Fruit fly (Drosophila melanogaster): ENCODE results near the gene CBP.

The CBP gene

DNA sequence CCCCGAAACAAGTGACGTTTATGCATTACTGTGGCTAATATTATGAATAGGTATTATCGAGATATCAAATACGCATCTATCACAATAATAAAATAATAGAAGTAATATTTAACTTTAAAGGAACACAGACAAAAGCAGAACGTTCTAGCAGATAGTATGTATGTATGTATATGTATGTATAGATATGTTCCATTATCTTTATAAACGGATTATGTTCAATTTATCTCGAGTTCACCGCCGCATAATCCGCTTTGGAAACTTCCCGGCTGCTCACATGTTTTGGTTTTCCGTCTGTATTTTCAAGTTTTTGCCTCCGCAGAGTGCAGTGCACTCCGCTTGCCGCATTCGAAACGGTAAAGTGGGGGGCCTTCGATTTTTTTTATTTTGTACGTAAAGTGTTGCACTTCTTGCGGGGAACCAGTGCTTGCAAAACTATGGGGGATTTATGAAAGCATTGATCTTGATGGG is 1.6 kb upstream of the CBP start:
- TF ChIP-seq sage (GFP tag; optimal IDR thresholded peaks at IDR 0.05) = peak; percentile 46
- no peak for TF ChIP-seq Myc (optimal IDR thresholded peaks at IDR 0.05)
- no peak for TF ChIP-seq CrebA (GFP tag; optimal IDR thresholded peaks at IDR 0.05; ENCODE audit: borderline replicate concordance)
- TF ChIP-seq pan (optimal IDR thresholded peaks at IDR 0.05) = no peak
- no peak for TF ChIP-seq CG32264 (GFP tag; optimal IDR thresholded peaks at IDR 0.05)
- peak; percentile 78 for TF ChIP-seq h (GFP tag; optimal IDR thresholded peaks at IDR 0.05)
- no peak for TF ChIP-seq dl (GFP tag; optimal IDR thresholded peaks at IDR 0.05; ENCODE audit: insufficient read depth in 1 of 2, partially characterized antibody in 2 of 2)
- peak; percentile 3 for TF ChIP-seq Jra (GFP tag; optimal IDR thresholded peaks at IDR 0.05)
- peak; percentile 3 for TF ChIP-seq Hnf4 (GFP tag; optimal IDR thresholded peaks at IDR 0.05)
- TF ChIP-seq foxo (GFP tag; optimal IDR thresholded peaks at IDR 0.05) = peak in 1 of 2 experiments; percentile 89
- peak; percentile 41 for TF ChIP-seq CG9705 (GFP tag; optimal IDR thresholded peaks at IDR 0.05)
- no peak for TF ChIP-seq lola (GFP tag; optimal IDR thresholded peaks at IDR 0.05)
- TF ChIP-seq fru (GFP tag; optimal IDR thresholded peaks at IDR 0.05) = peak; percentile 93
- TF ChIP-seq tai (GFP tag; optimal IDR thresholded peaks at IDR 0.05) = no peak
- TF ChIP-seq OdsH (GFP tag; optimal IDR thresholded peaks at IDR 0.05) = peak; percentile 69
- no peak for TF ChIP-seq Mio (GFP tag; optimal IDR thresholded peaks at IDR 0.05)
- TF ChIP-seq Hr78 (GFP tag; optimal IDR thresholded peaks at IDR 0.05) = no peak
- TF ChIP-seq Sp1 (GFP tag; optimal IDR thresholded peaks at IDR 0.05) = peak; percentile 81
- TF ChIP-seq rgr (GFP tag; optimal IDR thresholded peaks at IDR 0.05) = peak; percentile 60
- TF ChIP-seq dsf (GFP tag; optimal IDR thresholded peaks at IDR 0.05; ENCODE audit: borderline replicate concordance) = no peak
- TF ChIP-seq HLH106 (tag; optimal IDR thresholded peaks at IDR 0.05) = peak; percentile 81
- no peak for TF ChIP-seq jim (GFP tag; optimal IDR thresholded peaks at IDR 0.05)
- TF ChIP-seq psq (GFP tag; optimal IDR thresholded peaks at IDR 0.05) = peak; percentile 67
- TF ChIP-seq sv (GFP tag; optimal IDR thresholded peaks at IDR 0.05) = no peak
- no peak for TF ChIP-seq Dif (GFP tag; optimal IDR thresholded peaks at IDR 0.05; ENCODE audit: partially characterized antibody)
- peak; percentile 79 for TF ChIP-seq ey (GFP tag; optimal IDR thresholded peaks at IDR 0.05)
- no peak for TF ChIP-seq GATAd (GFP tag; optimal IDR thresholded peaks at IDR 0.05)
- no peak for TF ChIP-seq Dfd (GFP tag; optimal IDR thresholded peaks at IDR 0.05)
- TF ChIP-seq woc (GFP tag; optimal IDR thresholded peaks at IDR 0.05) = peak; percentile 64
- peak; percentile 53 for TF ChIP-seq dmrt93B (GFP tag; optimal IDR thresholded peaks at IDR 0.05)
- TF ChIP-seq Rel (GFP tag; optimal IDR thresholded peaks at IDR 0.05) = peak; percentile 18
- TF ChIP-seq Rel (tag; optimal IDR thresholded peaks at IDR 0.05) = peak; percentile 12
- TF ChIP-seq brk (GFP tag; optimal IDR thresholded peaks at IDR 0.05) = peak; percentile 89
- TF ChIP-seq br (GFP tag; optimal IDR thresholded peaks at IDR 0.05) = peak; percentile 58

DNA sequence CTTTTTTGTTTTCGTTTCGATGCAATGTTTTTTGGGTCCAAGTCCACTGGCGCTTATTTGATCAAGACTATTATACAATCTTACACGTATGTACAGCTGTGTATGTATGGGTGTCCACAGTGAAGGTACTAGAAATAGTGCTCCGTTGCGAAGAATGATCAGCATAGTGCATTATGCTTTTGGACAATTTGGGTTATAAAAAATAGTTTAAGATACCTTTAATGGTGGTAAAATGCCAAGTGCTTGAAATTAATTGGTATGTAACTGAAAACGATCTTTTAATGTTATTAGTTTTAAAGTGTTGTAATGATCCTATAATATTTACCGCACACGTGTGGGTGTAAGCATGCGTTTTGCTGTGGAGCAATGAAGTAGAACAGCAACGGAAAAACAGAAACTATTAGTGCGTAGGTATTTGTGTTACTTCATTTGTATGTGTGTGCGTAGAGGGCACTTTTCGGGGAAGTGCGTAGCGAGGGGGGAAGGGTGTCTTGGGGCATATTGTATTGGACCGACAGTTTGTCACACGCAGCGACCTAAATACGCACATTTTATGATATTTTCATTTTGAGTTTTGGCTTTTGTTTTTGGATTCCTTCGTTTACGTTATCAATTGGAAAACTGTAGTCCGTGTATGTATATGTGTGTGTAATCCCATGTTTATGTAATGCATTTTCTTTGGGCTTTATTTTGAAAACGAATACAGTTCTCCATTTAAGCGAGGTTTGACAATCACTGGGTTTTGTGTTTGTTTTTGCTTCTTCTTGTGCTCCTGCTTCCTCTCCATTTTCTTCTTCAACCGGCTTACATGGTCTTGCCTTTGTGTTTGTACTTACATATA is 811 bp upstream of the CBP start:
- TF ChIP-seq Vsx2 (GFP tag; optimal IDR thresholded peaks at IDR 0.05; ENCODE audit: partially characterized antibody) (no peak), sv (GFP tag; optimal IDR thresholded peaks at IDR 0.05) (peak; percentile 81), dl (GFP tag; optimal IDR thresholded peaks at IDR 0.05; ENCODE audit: insufficient read depth in 1 of 2, partially characterized antibody in 2 of 2) (no peak), rgr (GFP tag; optimal IDR thresholded peaks at IDR 0.05) (no peak), ey (GFP tag; optimal IDR thresholded peaks at IDR 0.05) (no peak), CG32264 (GFP tag; optimal IDR thresholded peaks at IDR 0.05) (no peak), HLH106 (tag; optimal IDR thresholded peaks at IDR 0.05) (peak; percentile 0)

DNA sequence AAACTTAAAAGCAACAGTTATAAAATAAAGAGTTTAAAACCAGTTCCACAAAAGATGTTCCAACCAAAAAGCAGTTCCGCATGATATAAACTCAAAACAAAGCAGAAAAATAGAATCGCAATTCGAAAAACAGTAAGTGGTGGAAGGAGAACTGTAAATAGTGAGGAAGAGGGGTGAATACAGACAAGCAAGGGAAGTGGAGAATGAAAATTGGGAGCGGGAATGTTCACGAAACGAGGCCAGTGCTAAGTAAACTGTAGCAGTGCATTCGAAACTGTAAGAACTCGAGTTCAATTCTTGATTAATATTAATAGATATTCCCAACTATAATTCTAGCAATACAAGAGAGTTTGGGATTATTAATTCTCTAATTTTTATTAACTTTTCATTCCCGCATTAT is 823 bp downstream of the CBP start:
- TF ChIP-seq psq (GFP tag; optimal IDR thresholded peaks at IDR 0.05) = peak; percentile 2
- no peak for TF ChIP-seq Hr83 (GFP tag; optimal IDR thresholded peaks at IDR 0.05; ENCODE audit: poor library complexity, severe bottlenecking)
- TF ChIP-seq brk (GFP tag; optimal IDR thresholded peaks at IDR 0.05) = no peak

Measured in whole organism, wandering third instar larva.